Worm (Caenorhabditis elegans) whole organism, L4/young adult: Measurements from ENCODE around the gene gut-2.

Source experiments
- W03F9.2 ChIP-seq: fragments of 150-350 bp; optimal IDR thresholded peaks from 2 replicates; lab custom pipeline; 2014; ENCODE audit warnings: missing biosample characterization, missing genetic modification characterization
- dao-5 ChIP-seq: sonication (generic microtip); optimal IDR thresholded peaks from 2 replicates; lab custom pipeline; 2016; ENCODE audit warnings: missing genotype, missing genetic modification characterization, moderate library complexity, missing compliant biosample characterization
- him-1 ChIP-seq: sonication (generic microtip); optimal IDR thresholded peaks from 2 replicates; lab custom pipeline; 2016; ENCODE audit warnings: missing genotype, missing genetic modification reagents, missing genetic modification characterization, missing compliant biosample characterization

Gene gut-2

DNA sequence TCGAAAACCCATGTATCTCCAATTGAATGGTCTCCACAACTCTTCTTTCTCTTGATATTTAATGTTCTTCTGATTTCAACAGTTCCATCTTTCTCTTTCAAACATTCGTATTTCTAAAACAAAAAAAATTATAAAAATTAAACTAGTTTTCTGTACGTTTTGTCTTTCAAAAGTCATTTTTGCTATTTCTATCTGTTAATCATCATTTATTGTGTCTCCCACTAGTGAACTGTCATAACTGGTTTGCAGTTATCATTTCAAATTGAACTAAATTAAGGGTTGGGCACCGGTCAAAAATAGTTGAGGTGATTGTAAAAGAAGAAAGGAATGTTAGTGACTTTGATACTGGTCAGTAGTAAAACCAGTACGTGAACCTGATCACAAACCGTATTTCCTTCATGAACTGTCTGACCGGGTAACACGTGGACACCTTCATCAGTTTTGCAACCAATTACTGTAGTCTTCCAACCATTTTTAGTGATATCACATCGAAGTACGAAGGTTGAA, 9.1 kb upstream of the gut-2 start:
- TF ChIP-seq W03F9.2 (tag; lab: Kevin White, UChicago): no peak
- TF ChIP-seq dao-5 (tag; lab: Kevin White, UChicago): no peak
- no peak for TF ChIP-seq him-1

DNA sequence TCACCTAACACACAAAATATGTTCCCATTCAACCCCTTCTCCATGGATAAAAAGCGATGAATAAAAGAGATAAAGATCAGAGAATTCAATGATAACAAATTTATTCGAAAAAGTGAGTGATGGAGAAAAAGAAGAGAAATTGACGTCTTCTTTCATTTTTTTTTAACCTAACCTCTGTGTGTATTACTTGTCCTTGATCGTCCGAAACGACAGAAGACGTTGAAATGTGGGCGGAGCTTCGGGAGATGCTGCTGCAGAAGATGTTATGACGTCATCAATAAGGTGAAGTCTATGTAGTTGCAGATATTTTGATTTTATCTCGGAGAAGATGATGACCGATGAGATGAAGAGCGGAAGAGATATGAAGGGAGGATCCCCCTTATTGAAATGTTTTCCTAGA, 7.7 kb upstream of the gut-2 start, which contains the start of gene T10G3.3:
Gene T10G3.3, minus strand, starts transcription at position 370 of the 400 bp plus-strand sequence.
- TF ChIP-seq W03F9.2 (tag; lab: Kevin White, UChicago) (no peak), dao-5 (tag; lab: Kevin White, UChicago) (no peak), him-1 (no peak)

DNA sequence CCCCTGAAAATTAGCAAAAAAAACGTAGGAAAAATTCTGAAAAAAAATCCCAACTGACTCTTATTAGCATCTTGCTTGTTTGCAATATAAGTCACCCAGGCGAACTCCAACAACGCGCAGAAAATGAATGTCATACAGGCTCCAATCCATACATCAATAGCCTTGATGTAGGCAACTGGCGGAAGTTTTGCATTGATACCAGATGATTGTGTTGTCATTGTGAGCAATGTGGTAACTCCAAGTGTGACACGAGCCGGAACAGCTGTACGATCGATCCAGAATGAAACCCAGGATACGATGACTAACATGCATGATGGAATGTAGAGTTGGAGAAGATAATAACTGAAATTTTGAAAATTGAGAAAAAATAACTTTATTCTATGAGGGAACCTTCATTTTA, 1.7 kb downstream of the gut-2 start:
- no peak for TF ChIP-seq W03F9.2 (tag; lab: Kevin White, UChicago)

DNA sequence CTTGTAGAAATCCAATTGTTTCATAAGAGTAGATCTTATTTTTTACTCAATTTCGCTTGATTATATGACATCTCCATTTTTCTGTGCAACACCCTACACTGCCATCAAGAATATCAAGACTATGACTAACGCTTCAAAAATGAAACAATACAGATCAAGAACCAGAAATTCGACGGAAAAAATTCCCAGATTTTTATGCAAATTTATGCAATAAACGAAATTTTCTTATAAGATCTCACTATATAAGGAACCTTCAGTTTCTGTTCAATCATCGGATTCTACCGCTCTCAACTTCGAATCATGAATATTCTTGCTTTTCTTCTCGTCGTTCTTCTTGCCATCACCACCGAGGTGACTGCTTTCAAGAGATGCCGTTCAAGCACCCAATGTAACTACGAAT, 8.8 kb downstream of the gut-2 start, which contains the start of gene R11G10.4:
Gene R11G10.4, plus strand, starts transcription at position 301 of the 400 bp plus-strand sequence.
- TF ChIP-seq dao-5 (tag; lab: Kevin White, UChicago) (no peak), him-1 (no peak), W03F9.2 (tag; lab: Kevin White, UChicago) (no peak)

DNA sequence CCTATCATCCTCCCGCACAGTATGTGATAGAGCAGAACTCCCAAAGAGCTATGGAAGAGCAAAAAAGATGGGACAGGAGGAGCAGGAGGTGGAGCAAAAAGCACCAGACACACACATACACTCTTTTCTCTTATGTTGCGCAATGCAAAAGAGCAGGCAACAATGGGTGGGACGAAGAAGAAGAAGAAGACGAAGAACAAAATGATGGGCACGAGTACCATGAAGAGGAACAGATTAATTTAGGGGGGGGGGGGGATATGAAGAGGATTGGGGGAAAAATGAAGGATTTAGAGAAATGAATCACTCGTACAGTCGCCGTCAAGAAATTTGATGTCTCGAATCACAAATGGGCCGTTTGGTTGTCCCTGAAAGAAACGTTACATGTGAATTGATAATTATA, 14.1 kb downstream of the gut-2 start, which contains the start of gene avr-15:
Gene avr-15, minus strand, starts transcription at position 101 of the 400 bp plus-strand sequence.
- TF ChIP-seq W03F9.2 (tag; lab: Kevin White, UChicago): no peak
- no peak for TF ChIP-seq him-1
- no peak for TF ChIP-seq dao-5 (tag; lab: Kevin White, UChicago)

DNA sequence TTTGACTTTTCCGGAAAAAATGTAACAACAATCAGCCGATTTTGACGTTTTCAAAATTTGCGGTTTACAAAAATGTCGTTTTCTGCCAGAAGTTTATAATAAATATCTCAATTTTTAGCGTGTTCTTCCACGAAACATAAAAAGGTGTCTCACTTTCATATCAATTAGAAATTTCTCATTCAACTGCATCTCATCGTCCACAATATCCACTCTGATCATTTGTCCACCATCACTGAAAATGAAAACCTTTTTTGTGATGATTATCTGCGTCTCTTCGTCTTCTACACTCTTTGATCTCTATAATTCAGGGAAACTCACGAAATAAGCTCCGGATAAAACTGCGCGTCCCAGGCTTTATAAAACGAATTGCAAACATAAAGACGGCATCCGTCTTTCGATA, 15.0 kb downstream of the gut-2 start:
- TF ChIP-seq dao-5 (tag; lab: Kevin White, UChicago): no peak
- TF ChIP-seq W03F9.2 (tag; lab: Kevin White, UChicago): no peak
- no peak for TF ChIP-seq him-1

DNA sequence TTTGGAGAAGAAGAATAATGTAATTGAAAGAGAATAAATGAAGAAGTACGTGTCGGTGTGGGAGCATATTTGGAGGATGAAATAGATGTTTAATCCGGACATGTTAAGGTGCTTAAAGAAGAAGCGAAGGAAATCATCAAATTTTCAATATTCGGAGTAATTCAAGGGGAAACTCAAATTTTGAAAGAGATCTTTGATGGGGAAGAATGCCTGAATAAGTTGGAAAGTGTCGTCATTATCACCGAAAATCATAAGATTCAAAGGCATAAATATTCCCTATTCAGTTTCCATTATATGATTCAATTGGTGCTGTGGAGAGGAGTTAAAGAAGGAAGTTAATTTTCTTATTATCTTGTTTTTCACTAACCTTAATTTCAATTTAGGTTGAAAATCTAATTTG, 17.6 kb downstream of the gut-2 start, which contains the start of gene semi-1:
Gene semi-1, minus strand, starts transcription at position 101 of the 400 bp plus-strand sequence.
- TF ChIP-seq W03F9.2 (tag; lab: Kevin White, UChicago) (no peak), dao-5 (tag; lab: Kevin White, UChicago) (no peak), him-1 (no peak)

DNA sequence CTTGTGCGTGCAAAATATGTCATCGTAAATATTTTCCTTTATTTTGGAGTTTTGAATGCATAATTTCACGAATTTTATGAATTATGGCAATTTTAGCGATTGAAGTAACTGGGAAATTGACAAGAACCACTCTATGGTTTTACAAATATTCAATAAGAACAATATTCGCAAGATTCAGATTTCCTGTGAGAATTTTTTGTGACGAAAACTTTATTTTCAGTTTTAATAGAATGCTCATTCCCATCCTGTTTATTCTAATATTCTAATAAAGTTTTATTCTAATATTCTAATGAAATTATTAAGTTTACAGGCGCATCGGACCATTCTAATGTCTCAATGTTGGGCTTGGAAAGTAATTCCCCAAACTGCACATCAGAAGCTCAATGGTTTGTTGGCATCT, 25.7 kb downstream of the gut-2 start, which contains the start of gene R11G10.3:
Gene R11G10.3, plus strand, starts transcription at position 301 of the 400 bp plus-strand sequence.
- TF ChIP-seq W03F9.2 (tag; lab: Kevin White, UChicago): no peak
- no peak for TF ChIP-seq dao-5 (tag; lab: Kevin White, UChicago)
- TF ChIP-seq him-1: no peak

DNA sequence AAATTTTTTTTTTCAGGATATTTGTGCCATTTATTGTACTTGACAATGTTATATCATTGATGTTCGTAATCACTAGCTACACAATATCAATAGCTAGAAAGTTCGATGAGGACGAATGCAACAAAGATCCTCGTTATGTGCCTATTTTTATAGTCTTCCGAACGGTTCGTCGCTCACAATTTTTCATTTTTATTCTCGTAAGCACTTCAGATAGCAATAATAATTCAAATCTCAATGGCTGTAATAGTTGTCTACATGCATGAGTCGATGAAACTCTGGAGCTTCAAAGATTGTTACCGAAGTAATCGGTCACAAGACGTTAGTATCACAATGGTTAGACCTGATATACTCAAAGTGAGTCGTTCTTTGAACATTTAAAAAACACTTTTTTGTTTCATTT, 31.7 kb downstream of the gut-2 start:
- TF ChIP-seq him-1: no peak
- TF ChIP-seq W03F9.2 (tag; lab: Kevin White, UChicago): no peak
- no peak for TF ChIP-seq dao-5 (tag; lab: Kevin White, UChicago)

DNA sequence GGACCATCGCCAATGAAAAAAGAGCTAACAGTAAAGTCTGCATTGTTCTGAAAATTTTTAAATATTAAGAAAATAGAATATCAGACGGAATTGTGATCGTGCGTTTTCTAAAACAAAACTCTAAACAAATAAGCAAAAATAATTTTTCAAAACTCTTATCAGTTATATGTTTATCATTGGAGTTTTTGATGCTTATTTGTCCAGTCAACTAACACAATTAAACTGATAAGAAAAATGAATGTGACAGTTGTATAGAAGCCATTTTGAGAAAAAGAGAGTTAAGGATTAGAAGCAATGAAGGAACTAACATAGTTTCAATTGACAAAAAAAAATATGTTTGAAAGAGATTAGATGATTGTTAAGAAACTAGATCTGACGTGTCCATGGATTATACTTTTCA, 33.2 kb downstream of the gut-2 start, which contains the start of gene ttr-44:
Gene ttr-44, minus strand, starts transcription at position 47 of the 400 bp plus-strand sequence.
- TF ChIP-seq W03F9.2 (tag; lab: Kevin White, UChicago) (no peak), dao-5 (tag; lab: Kevin White, UChicago) (no peak)

DNA sequence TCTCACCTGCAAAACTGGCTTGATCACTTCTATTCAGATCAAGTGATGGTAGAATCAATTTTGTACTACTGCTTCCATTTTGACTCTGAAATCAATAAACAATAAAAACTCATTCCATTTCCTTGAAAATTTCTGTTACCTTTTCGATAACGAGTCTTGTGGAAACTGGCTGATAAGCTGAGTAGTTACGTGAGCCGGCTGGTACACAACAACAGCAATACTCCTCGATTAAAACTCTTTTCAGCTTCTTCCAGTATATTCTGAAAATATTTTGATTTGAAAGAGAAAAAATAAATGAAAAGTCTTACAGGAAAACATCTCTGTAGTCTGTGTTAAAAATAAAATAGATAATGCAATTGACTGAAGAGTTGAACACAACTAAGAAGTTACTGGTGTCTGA, 35.0 kb downstream of the gut-2 start:
- TF ChIP-seq W03F9.2 (tag; lab: Kevin White, UChicago): no peak
- no peak for TF ChIP-seq him-1
- TF ChIP-seq dao-5 (tag; lab: Kevin White, UChicago): no peak

DNA sequence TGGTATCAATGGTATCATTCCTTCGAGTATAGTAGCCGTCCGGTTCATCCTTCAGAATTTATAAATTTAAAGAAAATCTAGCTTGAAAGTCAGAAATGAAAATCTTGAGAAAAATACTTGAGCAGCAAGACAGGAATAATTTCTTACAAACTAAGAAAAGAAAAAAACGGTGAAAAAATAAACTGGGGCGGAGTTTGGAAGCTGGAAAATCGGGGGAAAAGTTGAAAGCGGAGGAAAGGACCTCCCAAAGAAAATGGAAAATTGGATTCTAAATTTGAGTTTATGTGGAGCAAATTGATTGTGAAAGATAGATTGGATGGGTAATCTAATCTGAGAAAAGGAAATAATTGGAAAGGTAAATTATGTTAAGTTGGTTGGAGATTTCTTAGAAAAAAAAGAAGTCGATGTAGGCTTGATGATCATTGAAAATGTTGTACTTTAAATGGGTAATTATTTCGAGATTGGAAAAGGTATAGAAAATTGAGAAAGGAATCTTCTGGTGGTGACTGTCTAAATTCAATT, 38.6 kb downstream of the gut-2 start, which contains the start of gene frpr-5:
Gene frpr-5, minus strand, starts transcription at position 51 of the 522 bp plus-strand sequence.
- TF ChIP-seq him-1: no peak
- TF ChIP-seq dao-5 (tag; lab: Kevin White, UChicago): no peak
- no peak for TF ChIP-seq W03F9.2 (tag; lab: Kevin White, UChicago)
